Fruit fly (Drosophila melanogaster): Measurements from ENCODE around the gene cyr.
A peak's percentile ranks its signal among the peaks of the same experiment; 100 is the strongest.

cyr gene

DNA sequence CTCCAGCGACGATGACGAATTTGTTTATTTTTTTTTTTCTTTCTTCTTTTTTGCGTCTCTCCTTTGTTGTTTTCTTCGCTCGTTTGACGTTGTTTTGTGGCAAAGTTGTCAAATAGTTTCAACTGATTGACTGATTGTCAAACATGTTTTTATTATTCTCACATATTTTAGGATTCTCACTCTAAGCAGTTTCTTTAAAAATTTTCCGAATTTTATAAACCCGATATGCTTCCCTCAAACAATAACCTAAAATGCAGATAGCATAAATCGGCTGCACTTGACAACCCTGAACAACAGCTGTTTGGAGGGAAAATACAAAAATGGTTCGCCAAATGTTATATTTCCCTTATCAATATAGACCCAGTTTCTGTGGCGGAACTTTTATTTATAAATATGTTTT lies 8.0 kb upstream of the cyr start, which contains the start of gene CG17982 (continued):
- TF ChIP-seq OdsH (GFP tag; optimal IDR thresholded peaks at IDR 0.05) (peak; percentile 90), Hr4 (GFP tag; optimal IDR thresholded peaks at IDR 0.05) (peak; percentile 92), CG3919 (GFP tag; optimal IDR thresholded peaks at IDR 0.05) (peak; percentile 94), CG16779 (tag; optimal IDR thresholded peaks at IDR 0.05) (no peak), fd59A (GFP tag; optimal IDR thresholded peaks at IDR 0.05) (peak; percentile 74), CG11762 (GFP tag; optimal IDR thresholded peaks at IDR 0.05; ENCODE audit: insufficient read depth) (peak; percentile 77), Lpt (GFP tag; optimal IDR thresholded peaks at IDR 0.05) (peak; percentile 86), topi (GFP tag; optimal IDR thresholded peaks at IDR 0.05) (peak; percentile 94), Blimp-1 (GFP tag; optimal IDR thresholded peaks at IDR 0.05) (no peak), Hr39 (GFP tag; optimal IDR thresholded peaks at IDR 0.05) (peak; percentile 93), eg (GFP tag; IDR thresholded peaks at IDR 0.05) (peak; percentile 90), Gug (GFP tag; IDR thresholded peaks at IDR 0.05) (peak; percentile 81), fkh (GFP tag; optimal IDR thresholded peaks at IDR 0.05) (peak; percentile 66), CG15336 (GFP tag; IDR thresholded peaks at IDR 0.05) (peak; percentile 97), Met (GFP tag; optimal IDR thresholded peaks at IDR 0.05) (peak; percentile 95), Sox102F (GFP tag; optimal IDR thresholded peaks at IDR 0.05) (peak; percentile 95), dac (GFP tag; optimal IDR thresholded peaks at IDR 0.05) (peak; percentile 80), fd85E (GFP tag; optimal IDR thresholded peaks at IDR 0.05) (peak; percentile 68), vri (GFP tag; optimal IDR thresholded peaks at IDR 0.05) (no peak), CG7368 (GFP tag; optimal IDR thresholded peaks at IDR 0.05) (peak; percentile 92)

DNA sequence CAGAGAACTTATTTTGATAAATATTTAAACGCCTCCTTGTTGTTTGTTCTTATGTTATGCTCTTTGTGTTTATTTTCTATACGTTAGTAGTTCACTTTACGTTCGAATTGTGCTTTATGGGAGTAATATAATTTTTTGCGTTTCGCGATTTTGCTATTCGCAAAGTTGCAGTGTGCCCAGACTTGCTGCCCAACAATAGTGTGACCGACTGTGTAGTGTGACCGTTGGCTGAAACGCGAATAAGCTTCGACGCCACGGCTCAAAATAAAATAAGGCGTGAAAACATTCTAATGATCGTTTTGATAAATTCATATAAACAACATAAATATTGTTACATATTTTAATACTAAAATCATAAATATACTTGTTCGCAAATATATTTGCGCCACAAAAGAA lies 6.6 kb upstream of the cyr start, which contains the start of gene Smox:
Gene Smox, minus strand, starts transcription at position 213 of the 396 bp plus-strand sequence.
- TF ChIP-seq Sox14 (GFP tag; optimal IDR thresholded peaks at IDR 0.05) (peak; percentile 18), CG9139 (GFP tag; optimal IDR thresholded peaks at IDR 0.05) (no peak), dsx (GFP tag; optimal IDR thresholded peaks at IDR 0.05; ENCODE audit: poor library complexity, severe bottlenecking) (no peak), Eip78C (GFP tag) (peak; percentile 50)

DNA sequence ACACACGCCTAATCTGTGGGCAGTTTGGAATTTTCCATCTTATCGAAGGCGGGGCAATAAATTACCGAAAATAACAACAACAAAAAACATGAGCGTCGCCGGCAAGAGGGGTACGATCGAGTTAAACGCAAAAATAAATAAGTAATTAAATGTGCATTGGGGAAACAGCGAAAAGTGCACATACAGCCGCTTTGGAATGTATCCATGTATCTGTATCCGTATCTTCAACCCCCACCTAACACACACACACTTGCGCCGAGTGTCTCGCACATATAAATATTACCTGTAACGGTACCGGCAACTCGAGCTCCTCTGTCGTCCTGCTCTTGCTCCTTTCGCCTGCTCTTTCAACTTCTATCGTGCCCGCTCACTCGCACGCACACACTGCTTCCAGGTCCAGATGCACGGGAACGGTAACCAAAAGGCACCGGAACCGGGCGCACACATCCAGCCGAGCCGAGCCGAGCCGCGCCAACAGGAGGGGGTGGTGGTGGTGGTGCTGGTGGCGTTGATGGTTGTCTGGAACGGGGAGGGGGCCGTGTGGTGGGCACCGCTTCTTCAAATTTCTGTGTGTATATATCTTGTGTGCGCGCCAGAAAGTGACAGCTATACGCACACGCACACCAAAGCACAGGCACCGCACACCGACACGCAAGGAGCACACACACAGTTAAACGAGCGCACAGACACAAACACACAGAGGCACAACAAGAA lies 6.0 kb upstream of the cyr start:
- TF ChIP-seq CG11294 (GFP tag; IDR thresholded peaks at IDR 0.05), result no peak
- TF ChIP-seq achi (GFP tag; optimal IDR thresholded peaks at IDR 0.05), result no peak
- TF ChIP-seq svp (GFP tag), result peak; percentile 83
- no peak for TF ChIP-seq Blimp-1 (GFP tag; optimal IDR thresholded peaks at IDR 0.05)
- peak; percentile 19 for TF ChIP-seq CG7368 (GFP tag; optimal IDR thresholded peaks at IDR 0.05)
- TF ChIP-seq CG10631 (GFP tag; optimal IDR thresholded peaks at IDR 0.05), result no peak
- TF ChIP-seq Gug (GFP tag; IDR thresholded peaks at IDR 0.05), result no peak
- peak; percentile 24 for TF ChIP-seq Met (GFP tag; optimal IDR thresholded peaks at IDR 0.05)
- no peak for TF ChIP-seq Hr4 (GFP tag; optimal IDR thresholded peaks at IDR 0.05)
- TF ChIP-seq fd85E (GFP tag; optimal IDR thresholded peaks at IDR 0.05), result no peak
- TF ChIP-seq ss (GFP tag; optimal IDR thresholded peaks at IDR 0.05), result peak; percentile 52 to 70
- TF ChIP-seq Sox102F (GFP tag; optimal IDR thresholded peaks at IDR 0.05), result no peak
- no peak for TF ChIP-seq OdsH (GFP tag; optimal IDR thresholded peaks at IDR 0.05)
- peak; percentile 54 for TF ChIP-seq vri (GFP tag; optimal IDR thresholded peaks at IDR 0.05)
- peak; percentile 85 for TF ChIP-seq CG1621 (tag; optimal IDR thresholded peaks at IDR 0.05)
- peak; percentile 38 for TF ChIP-seq Eip75B (GFP tag; optimal IDR thresholded peaks at IDR 0.05)
- TF ChIP-seq Lpt (GFP tag; optimal IDR thresholded peaks at IDR 0.05), result no peak
- peak; percentile 28 for TF ChIP-seq Ets96B (tag; optimal IDR thresholded peaks at IDR 0.05)
- TF ChIP-seq dsx (GFP tag; optimal IDR thresholded peaks at IDR 0.05; ENCODE audit: poor library complexity, severe bottlenecking), result no peak
- no peak for TF ChIP-seq acj6 (GFP tag; optimal IDR thresholded peaks at IDR 0.05)
- TF ChIP-seq Hr38 (GFP tag; optimal IDR thresholded peaks at IDR 0.05), result no peak
- no peak for TF ChIP-seq CG11762 (GFP tag; optimal IDR thresholded peaks at IDR 0.05; ENCODE audit: insufficient read depth)
- peak; percentile 3 for TF ChIP-seq CG3032 (tag; optimal IDR thresholded peaks at IDR 0.05)
- TF ChIP-seq lz (GFP tag; optimal IDR thresholded peaks at IDR 0.05), result no peak
- TF ChIP-seq CG6276 (GFP tag; optimal IDR thresholded peaks at IDR 0.05), result no peak
- peak; percentile 17 for TF ChIP-seq CG3919 (GFP tag; optimal IDR thresholded peaks at IDR 0.05)
- TF ChIP-seq CG32006 (GFP tag; optimal IDR thresholded peaks at IDR 0.05), result peak; percentile 12
- peak; percentile 47 for TF ChIP-seq esn (GFP tag; optimal IDR thresholded peaks at IDR 0.05)
- no peak for TF ChIP-seq fd59A (GFP tag; optimal IDR thresholded peaks at IDR 0.05)
- TF ChIP-seq CG16779 (tag; optimal IDR thresholded peaks at IDR 0.05), result no peak
- TF ChIP-seq spab (GFP tag; optimal IDR thresholded peaks at IDR 0.05), result no peak
- TF ChIP-seq CG6792 (GFP tag; optimal IDR thresholded peaks at IDR 0.05), result peak; percentile 20
- no peak for TF ChIP-seq CG15336 (GFP tag; IDR thresholded peaks at IDR 0.05)
- no peak for TF ChIP-seq CG4318 (GFP tag; optimal IDR thresholded peaks at IDR 0.05)
- no peak for TF ChIP-seq Sox14 (GFP tag; optimal IDR thresholded peaks at IDR 0.05)
- TF ChIP-seq Eip78C (GFP tag), result peak; percentile 68
- TF ChIP-seq CG6854 (GFP tag; optimal IDR thresholded peaks at IDR 0.05), result peak; percentile 38

Data from whole organism, prepupa.